Worm (Caenorhabditis elegans) whole organism, L1 larva: ENCODE data around the gene F07F6.4.

Source experiments
- fkh-8 ChIP-seq: sonication (generic microtip); optimal IDR thresholded peaks from 2 replicates; lab custom pipeline; 2016; ENCODE audit warnings: mild to moderate bottlenecking, missing genetic modification characterization, missing compliant biosample characterization
- sptf-1 ChIP-seq: fragments of 150-350 bp; optimal IDR thresholded peaks from 2 replicates; lab custom pipeline; 2014; ENCODE audit warnings: missing biosample characterization, missing genetic modification characterization

- TF ChIP-seq sptf-1 (no peak), fkh-8 (no peak)
Measured at ce11 chrII:5436833-5437232, 7.5 kb upstream of the F07F6.4 start, which contains the start of gene dct-5.
